Fruit fly (Drosophila melanogaster) whole organism, embryonic: ENCODE measurements around the gene Cyp1.
A peak's percentile ranks its signal among the peaks of the same experiment; 100 is the strongest.

ENCODE experiments used
- Blimp-1 ChIP-seq: fragments of 200-800 bp; sonication (Bioruptor generic); optimal IDR thresholded peaks from 3 replicates; lab custom pipeline; 2018; ENCODE audit warnings: missing biosample characterization, missing genetic modification characterization, mild to moderate bottlenecking, moderate library complexity, missing genetic modification reagents
- CG10274 ChIP-seq: fragments of 200-800 bp; sonication (Bioruptor generic); optimal IDR thresholded peaks from 3 replicates; lab custom pipeline; 2017; ENCODE audit warnings: missing biosample characterization, mild to moderate bottlenecking, missing genetic modification characterization
- CG12219 ChIP-seq: fragments of 200-800 bp; sonication (Bioruptor generic); optimal IDR thresholded peaks from 3 replicates; lab custom pipeline; 2018; ENCODE audit warnings: missing biosample characterization, mild to moderate bottlenecking, missing genetic modification characterization
- CG12744 ChIP-seq: fragments of 200-800 bp; sonication (Bioruptor generic); optimal IDR thresholded peaks from 2 replicates; lab custom pipeline; 2016; ENCODE audit warnings: missing biosample characterization, missing genetic modification characterization
- CG12769 ChIP-seq: fragments of 200-800 bp; sonication (Bioruptor generic); optimal IDR thresholded peaks from 2 replicates; lab custom pipeline; 2019; ENCODE audit warnings: missing biosample characterization, mild to moderate bottlenecking, missing genetic modification characterization, moderate library complexity
- CG15073 ChIP-seq: fragments of 200-800 bp; sonication (Bioruptor generic); optimal IDR thresholded peaks from 2 replicates; lab custom pipeline; 2016; ENCODE audit warnings: missing biosample characterization, missing genetic modification characterization
- CG18764 ChIP-seq: fragments of 200-800 bp; sonication (Bioruptor generic); optimal IDR thresholded peaks from 3 replicates; lab custom pipeline; 2016; ENCODE audit warnings: missing biosample characterization, missing genetic modification characterization
- CG30431 ChIP-seq: fragments of 200-800 bp; sonication (Bioruptor generic); optimal IDR thresholded peaks from 2 replicates; lab custom pipeline; 2017; ENCODE audit warnings: missing biosample characterization, missing genetic modification characterization
- CG31224 ChIP-seq: fragments of 200-800 bp; sonication (Bioruptor generic); IDR thresholded peaks from 2 replicates; pipeline ENCODE4 v1.3.6; 2022; ENCODE audit warnings: missing biosample characterization, missing genetic modification characterization
- CG32532 ChIP-seq: fragments of 200-800 bp; sonication (Bioruptor generic); IDR thresholded peaks from 2 replicates; pipeline ENCODE4 v1.3.6; 2022; ENCODE audit warnings: missing biosample characterization, missing genetic modification characterization
- CG3281 ChIP-seq: fragments of 200-800 bp; sonication (Bioruptor generic); optimal IDR thresholded peaks from 3 replicates; lab custom pipeline; 2017; ENCODE audit warnings: missing biosample characterization, mild to moderate bottlenecking, missing genetic modification characterization
- CG34376 ChIP-seq: fragments of 200-800 bp; sonication (Bioruptor generic); optimal IDR thresholded peaks from 2 replicates; lab custom pipeline; 2018; ENCODE audit warnings: missing biosample characterization, mild to moderate bottlenecking, missing genetic modification characterization
- CG4404 ChIP-seq: fragments of 200-800 bp; sonication (Bioruptor generic); IDR thresholded peaks from 2 replicates; pipeline ENCODE4 v1.3.6; 2022; ENCODE audit warnings: missing biosample characterization, missing genetic modification characterization
- CG4424 ChIP-seq: fragments of 200-800 bp; sonication (Bioruptor generic); optimal IDR thresholded peaks from 3 replicates; lab custom pipeline; 2016; ENCODE audit warnings: missing biosample characterization, missing genetic modification characterization
- CG4820 ChIP-seq: fragments of 200-800 bp; sonication (Bioruptor generic); optimal IDR thresholded peaks from 3 replicates; lab custom pipeline; 2016; ENCODE audit warnings: missing biosample characterization, missing genetic modification characterization
- CG5245 ChIP-seq: fragments of 200-800 bp; sonication (Bioruptor generic); optimal IDR thresholded peaks from 3 replicates; lab custom pipeline; 2016; ENCODE audit warnings: missing biosample characterization, missing genetic modification characterization
- CG6791 ChIP-seq: fragments of 200-800 bp; sonication (Bioruptor generic); IDR thresholded peaks from 3 replicates; pipeline ENCODE4 v1.3.6; 2022; ENCODE audit warnings: missing biosample characterization, missing genetic modification characterization; ENCODE audit not compliant: partially characterized antibody
- CG7357 ChIP-seq: fragments of 200-800 bp; sonication (Bioruptor generic); IDR thresholded peaks from 3 replicates; pipeline ENCODE4 v1.3.6; 2022; ENCODE audit warnings: missing biosample characterization, missing genetic modification characterization
- CG9876 ChIP-seq: fragments of 200-800 bp; sonication (Bioruptor generic); optimal IDR thresholded peaks from 2 replicates; lab custom pipeline; 2016; ENCODE audit warnings: missing biosample characterization, missing genetic modification characterization
- CoRest ChIP-seq: fragments of 200-800 bp; sonication (Bioruptor generic); optimal IDR thresholded peaks from 3 replicates; lab custom pipeline; 2018; ENCODE audit warnings: missing biosample characterization, mild to moderate bottlenecking, missing genetic modification characterization, moderate library complexity
- CrebB ChIP-seq: fragments of 200-800 bp; sonication (Bioruptor generic); optimal IDR thresholded peaks from 3 replicates; lab custom pipeline; 2018; ENCODE audit warnings: missing biosample characterization, mild to moderate bottlenecking, missing genetic modification characterization
- E2f1 ChIP-seq: fragments of 200-800 bp; sonication (Bioruptor generic); IDR thresholded peaks from 2 replicates; pipeline ENCODE4 v1.3.6; 2022; ENCODE audit warnings: missing biosample characterization, missing genetic modification characterization
- Hmx ChIP-seq: fragments of 200-800 bp; sonication (Bioruptor generic); optimal IDR thresholded peaks from 2 replicates; lab custom pipeline; 2016; ENCODE audit warnings: missing biosample characterization, missing genetic modification characterization
- MESR4 ChIP-seq: fragments of 200-800 bp; sonication (Bioruptor generic); optimal IDR thresholded peaks from 2 replicates; lab custom pipeline; 2018; ENCODE audit warnings: missing biosample characterization, mild to moderate bottlenecking, missing genetic modification characterization, moderate library complexity
- MTF-1 ChIP-seq: fragments of 200-800 bp; sonication (Bioruptor generic); optimal IDR thresholded peaks from 2 replicates; lab custom pipeline; 2018; ENCODE audit warnings: missing biosample characterization, mild to moderate bottlenecking, missing genetic modification characterization, borderline replicate concordance
- Mad ChIP-seq: fragments of 200-800 bp; sonication (Bioruptor generic); optimal IDR thresholded peaks from 2 replicates; lab custom pipeline; 2016; ENCODE audit warnings: missing biosample characterization, missing genetic modification characterization
- NK7.1 ChIP-seq: fragments of 200-800 bp; sonication (Bioruptor generic); optimal IDR thresholded peaks from 3 replicates; lab custom pipeline; 2016; ENCODE audit warnings: missing biosample characterization, missing genetic modification characterization
- NfI ChIP-seq: fragments of 200-800 bp; sonication (Bioruptor generic); optimal IDR thresholded peaks from 3 replicates; lab custom pipeline; 2018; ENCODE audit warnings: missing biosample characterization, mild to moderate bottlenecking, missing genetic modification characterization, moderate library complexity
- Trl ChIP-seq, 3 experiments: fragments of >200 bp in 2 of 3; fragments of 200-800 bp in 1 of 3; sonication (Bioruptor generic) in 1 of 3; optimal IDR thresholded peaks; 2 replicates in 1 of 3; 3 replicates in 2 of 3; lab custom pipeline; 2016 to 2017; ENCODE audit warnings: missing biosample characterization in 1 of 3, missing genetic modification characterization in 1 of 3
- btn ChIP-seq: fragments of 200-800 bp; sonication (Bioruptor generic); optimal IDR thresholded peaks from 2 replicates; lab custom pipeline; 2016; ENCODE audit warnings: missing biosample characterization, missing genetic modification characterization
- cwo ChIP-seq: fragments of 200-800 bp; sonication (Bioruptor generic); optimal IDR thresholded peaks from 3 replicates; lab custom pipeline; 2017; ENCODE audit warnings: missing biosample characterization, missing genetic modification characterization, mild to moderate bottlenecking, moderate library complexity, missing genetic modification reagents
- danr ChIP-seq: fragments of 200-800 bp; sonication (Bioruptor generic); IDR thresholded peaks from 2 replicates; pipeline ENCODE4 v1.3.6; 2022; ENCODE audit warnings: missing biosample characterization, missing genetic modification characterization
- disco-r ChIP-seq: fragments of 200-800 bp; sonication (Bioruptor generic); optimal IDR thresholded peaks from 2 replicates; lab custom pipeline; 2016; ENCODE audit warnings: missing biosample characterization, missing genetic modification characterization
- dmrt99B ChIP-seq: fragments of 200-800 bp; sonication (Bioruptor generic); optimal IDR thresholded peaks from 2 replicates; lab custom pipeline; 2018; ENCODE audit warnings: missing biosample characterization, mild to moderate bottlenecking, missing genetic modification characterization, moderate library complexity
- en ChIP-seq: fragments of 200-800 bp; sonication (Bioruptor generic); optimal IDR thresholded peaks from 2 replicates; lab custom pipeline; 2016; ENCODE audit warnings: missing biosample characterization, missing genetic modification characterization
- esg ChIP-seq: fragments of 200-800 bp; sonication (Bioruptor generic); conservative IDR thresholded peaks from 2 replicates; pipeline ENCODE4 v1.3.6; 2022; ENCODE audit warnings: missing biosample characterization, missing genetic modification characterization
- fd96Cb ChIP-seq: fragments of 200-800 bp; sonication (Bioruptor generic); optimal IDR thresholded peaks from 2 replicates; lab custom pipeline; 2018; ENCODE audit warnings: missing biosample characterization, mild to moderate bottlenecking, missing genetic modification characterization, moderate library complexity
- grn ChIP-seq: fragments of 200-800 bp; sonication (Bioruptor generic); optimal IDR thresholded peaks from 3 replicates; lab custom pipeline; 2017; ENCODE audit warnings: missing biosample characterization, missing genetic modification characterization
- jigr1 ChIP-seq: fragments of 200-800 bp; sonication (Bioruptor generic); IDR thresholded peaks from 3 replicates; pipeline ENCODE4 v1.3.6; 2022; ENCODE audit warnings: missing biosample characterization, missing genetic modification characterization
- jumu ChIP-seq: fragments of 200-800 bp; sonication (Bioruptor generic); optimal IDR thresholded peaks from 3 replicates; lab custom pipeline; 2016; ENCODE audit warnings: missing biosample characterization, missing genetic modification characterization
- ken ChIP-seq: fragments of 200-800 bp; sonication (Bioruptor generic); IDR thresholded peaks from 3 replicates; pipeline ENCODE4 v1.3.6; 2022; ENCODE audit warnings: missing biosample characterization, missing genetic modification characterization
- lab ChIP-seq: fragments of 200-800 bp; sonication (Bioruptor generic); optimal IDR thresholded peaks from 3 replicates; lab custom pipeline; 2017; ENCODE audit warnings: missing biosample characterization, missing genetic modification characterization, mild to moderate bottlenecking, moderate library complexity, missing genetic modification reagents
- nau ChIP-seq: fragments of 200-800 bp; sonication (Bioruptor generic); optimal IDR thresholded peaks from 3 replicates; lab custom pipeline; 2017; ENCODE audit warnings: missing biosample characterization, mild to moderate bottlenecking, missing genetic modification characterization, missing genetic modification reagents
- odd ChIP-seq: fragments of 200-800 bp; sonication (Bioruptor generic); optimal IDR thresholded peaks from 2 replicates; lab custom pipeline; 2017; ENCODE audit warnings: missing biosample characterization, mild to moderate bottlenecking, missing genetic modification characterization
- pfk ChIP-seq: fragments of 200-800 bp; sonication (Bioruptor generic); optimal IDR thresholded peaks from 2 replicates; lab custom pipeline; 2018; ENCODE audit warnings: missing biosample characterization, mild to moderate bottlenecking, missing genetic modification characterization, moderate library complexity
- pros ChIP-seq: fragments of 200-800 bp; sonication (Bioruptor generic); optimal IDR thresholded peaks from 3 replicates; lab custom pipeline; 2019; ENCODE audit warnings: missing biosample characterization, mild to moderate bottlenecking, missing genetic modification characterization, moderate library complexity
- rib ChIP-seq: fragments of 200-800 bp; sonication (Bioruptor generic); IDR thresholded peaks from 2 replicates; pipeline ENCODE4 v1.3.6; 2022; ENCODE audit warnings: missing biosample characterization, missing genetic modification characterization
- stc ChIP-seq: fragments of 200-800 bp; sonication (Bioruptor generic); IDR thresholded peaks from 2 replicates; pipeline ENCODE4 v1.3.6; 2022; ENCODE audit warnings: missing biosample characterization, missing genetic modification characterization
- tin ChIP-seq: fragments of 200-800 bp; sonication (Bioruptor generic); optimal IDR thresholded peaks from 3 replicates; lab custom pipeline; 2016; ENCODE audit warnings: missing biosample characterization, missing genetic modification characterization

Cyp1 gene

DNA sequence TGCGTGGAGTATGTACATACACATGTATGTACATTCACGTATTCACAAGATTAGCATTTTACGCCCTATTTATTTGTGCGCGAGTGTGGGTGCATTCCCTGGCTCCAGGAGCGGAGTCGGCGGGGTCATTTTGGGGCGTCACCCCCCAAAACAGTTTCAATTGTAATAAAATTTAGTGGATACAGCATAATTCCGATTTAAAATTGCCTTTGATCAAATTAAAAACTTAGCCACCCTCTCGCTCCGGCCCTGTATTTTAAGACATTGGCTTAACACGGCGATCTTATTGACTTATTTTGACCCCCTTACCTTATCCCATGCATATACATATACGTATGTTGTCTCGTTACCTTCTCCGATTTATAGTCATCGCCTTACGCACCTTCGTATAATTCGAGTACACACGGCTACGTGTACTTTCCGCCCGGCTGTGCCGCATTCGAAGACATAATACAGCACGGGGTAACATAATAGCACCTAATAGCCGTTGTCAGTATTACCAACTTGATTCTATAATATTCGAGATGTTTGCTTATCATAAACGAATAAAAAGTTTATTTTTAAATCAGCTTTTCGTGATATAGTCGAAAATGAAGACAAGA, 40.7 kb downstream of the Cyp1 start (continued):
- TF ChIP-seq disco-r (GFP tag; lab: Kevin White, UChicago) = peak; percentile 66
- no peak for TF ChIP-seq CG18764 (GFP tag; lab: Kevin White, UChicago)
- TF ChIP-seq esg (GFP tag; lab: Robert Waterston, UW) = peak; percentile 90
- TF ChIP-seq CG30431 = peak; percentile 69
- peak; percentile 81 for TF ChIP-seq stc (GFP tag; lab: Robert Waterston, UW)
- peak; percentile 78 for TF ChIP-seq CG9876
- peak; percentile 18 for TF ChIP-seq CG12744 (GFP tag; lab: Kevin White, UChicago)
- no peak for TF ChIP-seq grn
- TF ChIP-seq CG34376 (GFP tag; lab: Kevin White, UChicago) = peak; percentile 41
- TF ChIP-seq E2f1 (GFP tag; lab: Robert Waterston, UW) = peak; percentile 85
- peak; percentile 68 for TF ChIP-seq Blimp-1 (GFP tag; lab: Kevin White, UChicago)
- TF ChIP-seq NfI (GFP tag; lab: Kevin White, UChicago) = peak; percentile 74
- TF ChIP-seq CG32532 = peak; percentile 85
- peak; percentile 59 for TF ChIP-seq nau
- TF ChIP-seq en (GFP tag; lab: Kevin White, UChicago) = peak; percentile 67
- TF ChIP-seq jumu (GFP tag; lab: Kevin White, UChicago) = peak; percentile 93
- peak; percentile 67 for TF ChIP-seq CG3281 (GFP tag; lab: Kevin White, UChicago)
- peak; percentile 76 for TF ChIP-seq CG5245 (GFP tag; lab: Kevin White, UChicago)
- TF ChIP-seq MTF-1 (GFP tag; lab: Kevin White, UChicago) = peak; percentile 12
- TF ChIP-seq danr (GFP tag; lab: Robert Waterston, UW) = peak; percentile 84
- no peak for TF ChIP-seq odd (GFP tag; lab: Kevin White, UChicago)
- TF ChIP-seq CG6791 (GFP tag; lab: Robert Waterston, UW) = 0 out of 3 replicates have a peak, but pooled peaks have one; percentile 35
- peak; percentile 86 for TF ChIP-seq dmrt99B (tag; lab: Kevin White, UChicago)
- TF ChIP-seq CG10274 (GFP tag; lab: Kevin White, UChicago) = peak; percentile 64
- no peak for TF ChIP-seq CG15073
- TF ChIP-seq CG4820 (GFP tag; lab: Kevin White, UChicago) = peak; percentile 79
- TF ChIP-seq ken (GFP tag; lab: Robert Waterston, UW) = peak; percentile 87
- no peak for TF ChIP-seq MESR4 (GFP tag; lab: Kevin White, UChicago)
- TF ChIP-seq fd96Cb (tag; lab: Kevin White, UChicago) = peak; percentile 85
- peak; percentile 57 for TF ChIP-seq cwo (GFP tag; lab: Kevin White, UChicago)
- TF ChIP-seq pros = peak; percentile 19
- peak; percentile 64 for TF ChIP-seq rib (GFP tag; lab: Robert Waterston, UW)
- TF ChIP-seq NK7.1 (GFP tag; lab: Kevin White, UChicago) = peak; percentile 68
- peak; percentile 80 for TF ChIP-seq CG7357
- TF ChIP-seq CG12769 (tag; lab: Kevin White, UChicago) = peak; percentile 89
- peak; percentile 45 for TF ChIP-seq Mad (GFP tag; lab: Kevin White, UChicago)
- peak; percentile 68 for TF ChIP-seq CG12219
- TF ChIP-seq btn (GFP tag; lab: Kevin White, UChicago) = peak; percentile 58
- TF ChIP-seq CrebB (tag; lab: Kevin White, UChicago) = peak; percentile 22
- TF ChIP-seq Hmx = peak; percentile 74
- peak; percentile 84 for TF ChIP-seq lab (GFP tag; lab: Kevin White, UChicago)
- peak; percentile 74 for TF ChIP-seq tin
- TF ChIP-seq CG4424 (GFP tag; lab: Kevin White, UChicago) = peak; percentile 85
- peak; percentile 60 for TF ChIP-seq CG31224 (GFP tag; lab: Robert Waterston, UW)
- peak; percentile 91 for TF ChIP-seq CG4404 (GFP tag; lab: Robert Waterston, UW)
- peak; percentile 79; the same call in 2 of the 3 replicates for TF ChIP-seq jigr1
- no peak for TF ChIP-seq Trl (optimal IDR thresholded peaks at IDR 0.05; lab: Kevin White, UChicago)
- TF ChIP-seq Trl (GFP tag; optimal IDR thresholded peaks at IDR 0.05; lab: Kevin White, UChicago) = peak; percentile 89
- TF ChIP-seq CoRest (tag; lab: Kevin White, UChicago) = peak; percentile 77
- no peak for TF ChIP-seq pfk (GFP tag; lab: Kevin White, UChicago)
